Fruit fly (Drosophila melanogaster) whole organism, pupa: ENCODE data around the gene Tengl1.

Experiments
- CG12605 ChIP-seq: fragments of 200-800 bp; sonication (Bioruptor generic); IDR thresholded peaks from 2 replicates; pipeline ENCODE4 v1.3.6; 2022; ENCODE audit warnings: missing biosample characterization, missing genetic modification characterization
- CG13204 ChIP-seq: fragments of 200-800 bp; sonication (Bioruptor generic); optimal IDR thresholded peaks from 2 replicates; lab custom pipeline; 2018; ENCODE audit warnings: missing biosample characterization, mild to moderate bottlenecking, missing genetic modification characterization, moderate library complexity
- CG14655 ChIP-seq: fragments of 200-800 bp; sonication (Bioruptor generic); optimal IDR thresholded peaks from 3 replicates; lab custom pipeline; 2017; ENCODE audit warnings: mild to moderate bottlenecking, missing biosample characterization, missing genetic modification reagents, missing genetic modification characterization
- CG15710 ChIP-seq: fragments of 200-800 bp; sonication (Bioruptor generic); optimal IDR thresholded peaks from 2 replicates; lab custom pipeline; 2018; ENCODE audit warnings: missing biosample characterization, mild to moderate bottlenecking, missing genetic modification characterization, moderate library complexity
- CG32121 ChIP-seq: fragments of 200-800 bp; sonication (Bioruptor generic); IDR thresholded peaks from 2 replicates; pipeline ENCODE4 v1.3.6; 2022; ENCODE audit warnings: missing biosample characterization, missing genetic modification characterization
- CG8159 ChIP-seq: fragments of 200-800 bp; sonication (Bioruptor generic); optimal IDR thresholded peaks from 3 replicates; lab custom pipeline; 2018; ENCODE audit warnings: missing biosample characterization, mild to moderate bottlenecking, missing genetic modification characterization, moderate library complexity
- CG8301 ChIP-seq: fragments of 200-800 bp; sonication (Bioruptor generic); optimal IDR thresholded peaks from 2 replicates; lab custom pipeline; 2018; ENCODE audit warnings: missing biosample characterization, mild to moderate bottlenecking, missing genetic modification characterization
- EcR ChIP-seq: fragments of 200-800 bp; sonication (Bioruptor generic); optimal IDR thresholded peaks from 3 replicates; lab custom pipeline; 2019; ENCODE audit warnings: missing biosample characterization, missing genetic modification characterization, mild to moderate bottlenecking, moderate library complexity, missing genetic modification reagents
- Pif1A ChIP-seq: fragments of 200-800 bp; sonication (Bioruptor generic); optimal IDR thresholded peaks from 3 replicates; lab custom pipeline; 2016; ENCODE audit warnings: missing biosample characterization, missing genetic modification characterization
- Pif1B ChIP-seq: fragments of 200-800 bp; sonication (Bioruptor generic); optimal IDR thresholded peaks from 3 replicates; lab custom pipeline; 2016; ENCODE audit warnings: missing biosample characterization, missing genetic modification characterization
- Snoo ChIP-seq: fragments of 200-800 bp; sonication (Bioruptor generic); optimal IDR thresholded peaks from 3 replicates; lab custom pipeline; 2017; ENCODE audit warnings: missing biosample characterization, mild to moderate bottlenecking, missing genetic modification characterization, inconsistent platforms
- gl ChIP-seq: fragments of 200-800 bp; sonication (Bioruptor generic); optimal IDR thresholded peaks from 2 replicates; lab custom pipeline; 2018; ENCODE audit warnings: missing biosample characterization, mild to moderate bottlenecking, missing genetic modification characterization
- rn ChIP-seq: fragments of 200-800 bp; sonication (Bioruptor generic); IDR thresholded peaks from 2 replicates; pipeline ENCODE4 v1.3.6; 2022; ENCODE audit warnings: missing biosample characterization, missing genetic modification characterization

dm6 chr2L:2199433-2199796 is 41.0 kb downstream of the Tengl1 start:
- no peak for TF ChIP-seq CG32121 (GFP tag; lab: Robert Waterston, UW)
- no peak for TF ChIP-seq CG13204 (GFP tag; lab: Kevin White, UChicago)
- TF ChIP-seq CG8159, result no peak
- no peak for TF ChIP-seq gl (tag; lab: Kevin White, UChicago)
- no peak for TF ChIP-seq EcR
- no peak for TF ChIP-seq CG14655 (GFP tag; lab: Kevin White, UChicago)
- TF ChIP-seq CG8301 (tag; lab: Kevin White, UChicago), result no peak
- TF ChIP-seq CG12605 (GFP tag; lab: Robert Waterston, UW), result no peak
- no peak for TF ChIP-seq rn (GFP tag; lab: Robert Waterston, UW)
- TF ChIP-seq Snoo (tag; lab: Kevin White, UChicago), result no peak
- TF ChIP-seq Pif1B (GFP tag; lab: Kevin White, UChicago), result no peak
- TF ChIP-seq CG15710 (tag; lab: Kevin White, UChicago), result no peak
- no peak for TF ChIP-seq Pif1A (GFP tag; lab: Kevin White, UChicago)
